Fruit fly (Drosophila melanogaster) whole organism, prepupa: ENCODE measurements around the gene Usp12-46.

ENCODE experiments used
- Blimp-1 ChIP-seq: fragments of 200-800 bp; sonication (Bioruptor generic); optimal IDR thresholded peaks from 3 replicates; lab custom pipeline; 2017; ENCODE audit warnings: missing biosample characterization, missing genetic modification characterization, mild to moderate bottlenecking, moderate library complexity, missing genetic modification reagents
- CG10631 ChIP-seq: fragments of 200-800 bp; sonication (Bioruptor generic); optimal IDR thresholded peaks from 2 replicates; lab custom pipeline; 2016; ENCODE audit warnings: missing biosample characterization, missing genetic modification characterization
- CG10669 ChIP-seq: fragments of 200-800 bp; sonication (Bioruptor generic); optimal IDR thresholded peaks from 3 replicates; lab custom pipeline; 2018; ENCODE audit warnings: missing biosample characterization, mild to moderate bottlenecking, missing genetic modification characterization, moderate library complexity
- CG11294 ChIP-seq: fragments of 200-800 bp; sonication (Bioruptor generic); IDR thresholded peaks from 2 replicates; pipeline ENCODE4 v1.3.6; 2022; ENCODE audit warnings: missing biosample characterization, missing genetic modification characterization
- CG11762 ChIP-seq: fragments of 200-800 bp; sonication (Bioruptor generic); optimal IDR thresholded peaks from 3 replicates; lab custom pipeline; 2016; ENCODE audit warnings: missing biosample characterization, missing genetic modification characterization; ENCODE audit not compliant: insufficient read depth
- CG11902 ChIP-seq: fragments of 200-800 bp; sonication (Bioruptor generic); optimal IDR thresholded peaks from 3 replicates; lab custom pipeline; 2016; ENCODE audit warnings: missing biosample characterization, missing genetic modification characterization
- CG32006 ChIP-seq: fragments of 200-800 bp; sonication (Bioruptor generic); optimal IDR thresholded peaks from 3 replicates; lab custom pipeline; 2017; ENCODE audit warnings: missing biosample characterization, mild to moderate bottlenecking, missing genetic modification characterization
- CG34406 ChIP-seq: fragments of 200-800 bp; sonication (Bioruptor generic); optimal IDR thresholded peaks from 3 replicates; lab custom pipeline; 2016; ENCODE audit warnings: missing biosample characterization, missing genetic modification characterization
- CG3919 ChIP-seq: fragments of 200-800 bp; sonication (Bioruptor generic); optimal IDR thresholded peaks from 3 replicates; lab custom pipeline; 2016; ENCODE audit warnings: missing biosample characterization, missing genetic modification characterization
- CG4318 ChIP-seq: fragments of 200-800 bp; sonication (Bioruptor generic); optimal IDR thresholded peaks from 3 replicates; lab custom pipeline; 2017; ENCODE audit warnings: missing biosample characterization, mild to moderate bottlenecking, missing genetic modification characterization
- CG6163 ChIP-seq: fragments of 200-800 bp; sonication (Bioruptor generic); IDR thresholded peaks from 3 replicates; pipeline ENCODE4 v1.3.6; 2022; ENCODE audit warnings: missing biosample characterization, missing genetic modification characterization
- CG6276 ChIP-seq: fragments of 200-800 bp; sonication (Bioruptor generic); optimal IDR thresholded peaks from 2 replicates; lab custom pipeline; 2017; ENCODE audit warnings: missing biosample characterization, mild to moderate bottlenecking, missing genetic modification characterization
- CG6792 ChIP-seq: fragments of 200-800 bp; sonication (Bioruptor generic); optimal IDR thresholded peaks from 3 replicates; lab custom pipeline; 2016; ENCODE audit warnings: missing biosample characterization, missing genetic modification characterization
- CG6854 ChIP-seq: fragments of 200-800 bp; sonication (Bioruptor generic); optimal IDR thresholded peaks from 2 replicates; lab custom pipeline; 2017; ENCODE audit warnings: missing biosample characterization, mild to moderate bottlenecking, missing genetic modification characterization
- CG8119 ChIP-seq: fragments of 200-800 bp; sonication (Bioruptor generic); IDR thresholded peaks from 3 replicates; pipeline ENCODE4 v1.3.6; 2022; ENCODE audit warnings: missing biosample characterization, missing genetic modification characterization
- CG8319 ChIP-seq: fragments of 200-800 bp; sonication (Bioruptor generic); optimal IDR thresholded peaks from 3 replicates; lab custom pipeline; 2016; ENCODE audit warnings: missing biosample characterization, missing genetic modification characterization
- CG8632 ChIP-seq: fragments of 200-800 bp; sonication (Bioruptor generic); optimal IDR thresholded peaks from 3 replicates; lab custom pipeline; 2016; ENCODE audit warnings: missing biosample characterization, missing genetic modification characterization
- Eip75B ChIP-seq: fragments of 200-800 bp; sonication (Bioruptor generic); optimal IDR thresholded peaks from 3 replicates; lab custom pipeline; 2016; ENCODE audit warnings: missing biosample characterization, missing genetic modification characterization
- Eip78C ChIP-seq: fragments of 200-800 bp; sonication (Bioruptor generic); peaks from one replicate; lab custom pipeline; 2016; ENCODE audit warnings: missing biosample characterization, missing genetic modification characterization
- Eip93F ChIP-seq: fragments of 200-800 bp; sonication (Bioruptor generic); optimal IDR thresholded peaks from 2 replicates; lab custom pipeline; 2016; ENCODE audit warnings: missing biosample characterization, mild to moderate bottlenecking, missing genetic modification characterization
- Ets96B ChIP-seq: fragments of 200-800 bp; optimal IDR thresholded peaks from 2 replicates; lab custom pipeline; 2019; ENCODE audit warnings: missing biosample characterization, mild to moderate bottlenecking, missing genetic modification characterization, moderate library complexity
- Gug ChIP-seq: fragments of 200-800 bp; sonication (Bioruptor generic); IDR thresholded peaks from 2 replicates; pipeline ENCODE4 v1.3.6; 2022; ENCODE audit warnings: missing biosample characterization, missing genetic modification characterization
- Hr38 ChIP-seq: sonication (Bioruptor generic); optimal IDR thresholded peaks from 2 replicates; lab custom pipeline; 2016; ENCODE audit warnings: missing biosample characterization, missing genetic modification characterization
- Lpt ChIP-seq: fragments of 200-800 bp; sonication (Bioruptor generic); optimal IDR thresholded peaks from 3 replicates; lab custom pipeline; 2016; ENCODE audit warnings: missing biosample characterization, missing genetic modification characterization
- Met ChIP-seq: fragments of 200-800 bp; sonication (Bioruptor generic); optimal IDR thresholded peaks from 3 replicates; lab custom pipeline; 2016; ENCODE audit warnings: missing biosample characterization, missing genetic modification characterization
- Smox ChIP-seq: fragments of 200-800 bp; sonication (Bioruptor generic); optimal IDR thresholded peaks from 3 replicates; lab custom pipeline; 2016; ENCODE audit warnings: missing biosample characterization, missing genetic modification characterization
- Sox102F ChIP-seq: fragments of 200-800 bp; sonication (Bioruptor generic); optimal IDR thresholded peaks from 2 replicates; lab custom pipeline; 2016; ENCODE audit warnings: missing biosample characterization, mild to moderate bottlenecking, missing genetic modification characterization
- Sox14 ChIP-seq: fragments of 200-800 bp; sonication (Bioruptor generic); optimal IDR thresholded peaks from 3 replicates; lab custom pipeline; 2016; ENCODE audit warnings: missing biosample characterization, missing genetic modification characterization
- acj6 ChIP-seq: fragments of 200-800 bp; sonication (Bioruptor generic); optimal IDR thresholded peaks from 3 replicates; lab custom pipeline; 2016; ENCODE audit warnings: missing biosample characterization, missing genetic modification characterization
- cyc ChIP-seq: fragments of 200-800 bp; sonication (Bioruptor generic); optimal IDR thresholded peaks from 3 replicates; lab custom pipeline; 2016; ENCODE audit warnings: missing biosample characterization, missing genetic modification characterization
- dac ChIP-seq: fragments of 200-800 bp; sonication (Bioruptor generic); optimal IDR thresholded peaks from 2 replicates; lab custom pipeline; 2017; ENCODE audit warnings: missing biosample characterization, mild to moderate bottlenecking, missing genetic modification characterization
- eg ChIP-seq: fragments of 200-800 bp; sonication (Bioruptor generic); IDR thresholded peaks from 3 replicates; pipeline ENCODE4 v1.3.6; 2022; ENCODE audit warnings: missing biosample characterization, missing genetic modification characterization
- esn ChIP-seq: fragments of 200-800 bp; sonication (Bioruptor generic); optimal IDR thresholded peaks from 2 replicates; lab custom pipeline; 2016; ENCODE audit warnings: missing biosample characterization, mild to moderate bottlenecking, missing genetic modification characterization, moderate library complexity
- fd59A ChIP-seq: fragments of 200-800 bp; sonication (Bioruptor generic); optimal IDR thresholded peaks from 2 replicates; lab custom pipeline; 2017; ENCODE audit warnings: missing biosample characterization, mild to moderate bottlenecking, missing genetic modification characterization, missing genetic modification reagents
- lz ChIP-seq: fragments of 200-800 bp; sonication (Bioruptor generic); optimal IDR thresholded peaks from 3 replicates; lab custom pipeline; 2016; ENCODE audit warnings: missing biosample characterization, missing genetic modification characterization
- net ChIP-seq: fragments of 200-800 bp; sonication (Bioruptor generic); optimal IDR thresholded peaks from 3 replicates; lab custom pipeline; 2016; ENCODE audit warnings: missing biosample characterization, missing genetic modification characterization
- pdm3 ChIP-seq: fragments of 200-800 bp; sonication (Bioruptor generic); optimal IDR thresholded peaks from 3 replicates; lab custom pipeline; 2016; ENCODE audit warnings: missing biosample characterization, missing genetic modification characterization
- spab ChIP-seq: fragments of 200-800 bp; sonication (Bioruptor generic); optimal IDR thresholded peaks from 2 replicates; lab custom pipeline; 2017; ENCODE audit warnings: missing biosample characterization, mild to moderate bottlenecking, missing genetic modification characterization, missing genetic modification reagents
- ss ChIP-seq, 2 experiments: fragments of 200-800 bp; sonication (Bioruptor generic); optimal IDR thresholded peaks; 2 replicates in 1 of 2; 3 replicates in 1 of 2; lab custom pipeline; 2017 to 2018; ENCODE audit warnings: mild to moderate bottlenecking in 2 of 2, missing biosample characterization in 2 of 2, missing genetic modification characterization in 2 of 2, moderate library complexity in 1 of 2
- svp ChIP-seq: fragments of 200-800 bp; sonication (Bioruptor generic); peaks from one replicate; lab custom pipeline; 2016; ENCODE audit warnings: missing biosample characterization, missing genetic modification characterization
- vri ChIP-seq: fragments of 200-800 bp; sonication (Bioruptor generic); optimal IDR thresholded peaks from 3 replicates; lab custom pipeline; 2016; ENCODE audit warnings: missing biosample characterization, mild to moderate bottlenecking, missing genetic modification characterization

Gene Usp12-46

dm6 chr3R:22807132-22807531 is 56.4 kb downstream of the Usp12-46 start:
- TF ChIP-seq CG10669 (GFP tag; lab: Kevin White, UChicago) (peak; percentile 0), svp (GFP tag; lab: Kevin White, UChicago) (peak; percentile 63), Eip78C (peak; percentile 61), CG32006 (GFP tag; lab: Kevin White, UChicago) (peak; percentile 20), Ets96B (tag; lab: Kevin White, UChicago) (peak; percentile 21), CG6163 (GFP tag; lab: Robert Waterston, UW) (peak; percentile 45; the same call in 1 of the 3 replicates), CG10631 (GFP tag; lab: Kevin White, UChicago) (peak; percentile 2), Lpt (GFP tag; lab: Kevin White, UChicago) (no peak), CG3919 (GFP tag; lab: Kevin White, UChicago) (peak; percentile 6), Sox14 (GFP tag; lab: Kevin White, UChicago) (no peak)

DNA sequence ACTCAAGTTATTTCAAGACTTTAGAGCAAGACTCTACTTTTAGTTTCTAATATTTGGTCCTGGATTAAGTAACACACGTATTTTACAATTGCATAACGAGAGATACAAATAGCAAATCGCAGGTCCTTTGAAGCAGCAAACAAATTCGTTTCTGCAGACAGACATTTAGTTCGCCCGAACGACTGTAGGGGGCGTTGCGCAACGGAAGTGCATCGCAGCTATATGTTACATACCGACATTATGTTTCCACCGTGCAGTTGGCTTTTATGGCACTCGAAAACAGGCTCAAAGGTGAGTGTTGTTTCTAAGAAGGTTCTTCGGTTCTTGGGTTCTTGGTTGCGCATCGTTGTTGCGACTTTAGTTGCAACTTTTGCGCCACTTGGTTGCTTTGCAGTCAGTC is 59.6 kb downstream of the Usp12-46 start:
- no peak for TF ChIP-seq Smox (GFP tag; lab: Kevin White, UChicago)

- no peak for TF ChIP-seq CG6854
- TF ChIP-seq acj6 (GFP tag; lab: Kevin White, UChicago), result no peak
- no peak for TF ChIP-seq Blimp-1 (GFP tag; lab: Kevin White, UChicago)
- TF ChIP-seq dac (GFP tag; lab: Kevin White, UChicago), result no peak
- no peak for TF ChIP-seq CG3919 (GFP tag; lab: Kevin White, UChicago)
- no peak for TF ChIP-seq pdm3 (GFP tag; lab: Kevin White, UChicago)
- no peak for TF ChIP-seq Eip78C
- no peak for TF ChIP-seq cyc (GFP tag; lab: Kevin White, UChicago)
- no peak for TF ChIP-seq CG10631 (GFP tag; lab: Kevin White, UChicago)
- no peak for TF ChIP-seq CG8119
- TF ChIP-seq CG32006 (GFP tag; lab: Kevin White, UChicago), result no peak
- no peak for TF ChIP-seq CG11762 (GFP tag; lab: Kevin White, UChicago)
- no peak for TF ChIP-seq CG11902
- no peak for TF ChIP-seq spab (GFP tag; lab: Kevin White, UChicago)
- no peak for TF ChIP-seq CG6792 (GFP tag; lab: Kevin White, UChicago)
- no peak for TF ChIP-seq CG11294 (GFP tag; lab: Robert Waterston, UW)
- TF ChIP-seq CG10669 (GFP tag; lab: Kevin White, UChicago), result no peak
Measured at dm6 chr3R:22816078-22816436, 65.4 kb downstream of the Usp12-46 start, which contains the start of gene CG13840. CG13840 (minus strand) TSS chr3R:22816178.

DNA sequence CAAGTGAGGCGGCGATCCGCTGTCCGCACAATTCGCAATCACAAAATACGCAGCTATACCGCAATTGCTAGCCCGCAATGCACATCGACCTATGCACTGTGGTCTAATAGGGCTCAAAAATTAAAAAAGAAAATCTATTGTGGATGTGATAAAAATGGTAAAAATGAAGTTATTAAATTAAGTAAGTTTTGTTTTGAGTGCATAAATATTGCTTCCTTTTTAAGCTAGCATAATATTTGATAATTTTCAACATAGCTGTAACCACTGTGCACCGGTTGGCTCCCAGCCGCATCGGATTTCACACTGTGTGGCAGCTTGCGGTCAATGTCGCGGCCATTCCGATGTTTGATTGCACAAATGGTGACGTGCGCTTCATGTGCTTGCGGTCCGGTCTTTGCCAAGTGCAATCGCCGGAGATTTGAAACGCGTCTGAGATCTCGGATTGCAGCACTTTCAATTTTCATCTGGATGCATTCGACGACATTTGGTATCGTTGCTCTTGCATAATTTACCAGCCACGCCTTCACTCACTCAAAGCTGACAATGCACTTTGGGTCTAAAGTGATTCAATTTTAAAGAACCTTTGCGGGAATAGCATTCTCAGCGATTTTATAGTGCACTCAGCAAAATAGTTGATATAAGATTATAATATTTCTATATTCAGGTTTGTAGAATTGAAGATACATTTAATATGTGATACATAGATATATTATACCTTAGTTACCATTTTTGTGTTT is 65.9 kb downstream of the Usp12-46 start:
- TF ChIP-seq Met (GFP tag; lab: Kevin White, UChicago), result peak; percentile 34
- peak; percentile 26 for TF ChIP-seq Smox (GFP tag; lab: Kevin White, UChicago)
- peak; percentile 68; the same call in 2 of the 3 replicates for TF ChIP-seq eg (GFP tag; lab: Robert Waterston, UW)
- TF ChIP-seq Hr38 (GFP tag; lab: Kevin White, UChicago), result no peak
- TF ChIP-seq Blimp-1 (GFP tag; lab: Kevin White, UChicago), result no peak
- TF ChIP-seq CG4318 (GFP tag; lab: Kevin White, UChicago), result peak; percentile 3
- peak; percentile 47; the same call in 1 of the 2 replicates for TF ChIP-seq CG11294 (GFP tag; lab: Robert Waterston, UW)
- peak; percentile 27 for TF ChIP-seq pdm3 (GFP tag; lab: Kevin White, UChicago)
- TF ChIP-seq vri (GFP tag; lab: Kevin White, UChicago), result no peak
- TF ChIP-seq CG8632 (GFP tag; lab: Kevin White, UChicago), result peak; percentile 37
- TF ChIP-seq CG8119, result peak; percentile 68; the same call in 2 of the 3 replicates
- peak; percentile 31 for TF ChIP-seq lz
- no peak for TF ChIP-seq net
- peak; percentile 54; the same call in 2 of the 3 replicates for TF ChIP-seq CG6163 (GFP tag; lab: Robert Waterston, UW)
- TF ChIP-seq Ets96B (tag; lab: Kevin White, UChicago), result peak; percentile 41
- no peak for TF ChIP-seq CG11762 (GFP tag; lab: Kevin White, UChicago)
- TF ChIP-seq fd59A (GFP tag; lab: Kevin White, UChicago), result peak; percentile 2
- peak; percentile 24 for TF ChIP-seq CG6276
- TF ChIP-seq Eip78C, result peak; percentile 79
- no peak for TF ChIP-seq esn (GFP tag; lab: Kevin White, UChicago)
- no peak for TF ChIP-seq CG8319 (GFP tag; lab: Kevin White, UChicago)
- TF ChIP-seq CG34406 (GFP tag; lab: Kevin White, UChicago), result peak; percentile 18
- TF ChIP-seq CG3919 (GFP tag; lab: Kevin White, UChicago), result peak; percentile 49
- TF ChIP-seq Sox102F (GFP tag; lab: Kevin White, UChicago), result no peak
- TF ChIP-seq Gug (GFP tag; lab: Robert Waterston, UW), result no peak
- TF ChIP-seq cyc (GFP tag; lab: Kevin White, UChicago), result peak; percentile 28
- TF ChIP-seq CG6792 (GFP tag; lab: Kevin White, UChicago), result peak; percentile 12
- TF ChIP-seq CG10631 (GFP tag; lab: Kevin White, UChicago), result peak; percentile 42
- TF ChIP-seq Sox14 (GFP tag; lab: Kevin White, UChicago), result peak; percentile 3
- TF ChIP-seq Eip75B, result peak; percentile 27
- no peak for TF ChIP-seq Eip93F
- peak in 1 of 2 experiments; percentile 8 for TF ChIP-seq ss (GFP tag; optimal IDR thresholded peaks at IDR 0.05; lab: Kevin White, UChicago)
- no peak for TF ChIP-seq dac (GFP tag; lab: Kevin White, UChicago)
